Fruit fly (Drosophila melanogaster): ENCODE results near the gene CG32669.

The CG32669 gene

DNA sequence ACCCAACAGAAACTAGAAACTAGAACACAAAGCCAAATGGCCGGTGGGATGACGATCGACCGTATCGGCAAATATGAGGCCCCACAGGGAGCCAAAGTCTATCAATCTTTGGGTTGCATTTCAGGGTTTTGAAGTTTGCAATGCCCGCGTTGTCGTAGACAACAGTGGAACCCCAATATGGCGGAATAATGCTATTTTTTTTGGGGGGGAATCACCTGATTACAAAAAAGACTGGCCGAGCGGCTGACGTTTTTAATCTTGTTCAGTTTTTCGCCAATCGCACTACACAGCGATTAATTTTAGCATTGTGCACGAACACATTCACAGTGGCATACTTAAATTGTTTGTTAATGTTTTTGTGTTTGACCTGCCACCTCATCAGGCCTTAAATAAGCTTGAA is 31.6 kb upstream of the CG32669 start:
- TF ChIP-seq D (optimal IDR thresholded peaks at IDR 0.05): no peak
- no peak for TF ChIP-seq D (GFP tag; optimal IDR thresholded peaks at IDR 0.05)
- no peak for TF ChIP-seq Deaf1 (tag; optimal IDR thresholded peaks at IDR 0.05)
- no peak for TF ChIP-seq peb (GFP tag; IDR thresholded peaks at IDR 0.05)
- no peak for TF ChIP-seq CG10431 (GFP tag; optimal IDR thresholded peaks at IDR 0.05)
- TF ChIP-seq sug (tag; optimal IDR thresholded peaks at IDR 0.05): peak; percentile 56
- TF ChIP-seq B-H2 (GFP tag; optimal IDR thresholded peaks at IDR 0.05): no peak

DNA sequence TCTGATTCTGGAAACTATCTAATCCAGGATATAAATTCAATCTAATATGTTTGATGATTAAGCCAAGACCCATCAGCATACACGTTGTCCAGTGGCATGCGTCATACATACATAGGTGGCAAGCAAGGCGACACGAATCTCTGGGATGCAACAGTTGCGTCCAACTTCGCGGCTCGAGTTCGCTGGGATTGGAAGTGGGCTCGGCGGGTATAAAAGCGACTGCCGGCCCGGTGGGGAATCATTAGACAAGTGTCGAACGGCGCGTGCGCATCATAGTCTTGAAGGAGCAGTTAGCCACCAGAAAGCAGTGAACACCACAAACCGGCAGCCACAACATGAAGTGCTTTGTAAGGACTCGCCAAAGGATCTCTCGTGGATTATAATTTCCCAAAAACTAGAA is 24.2 kb upstream of the CG32669 start, which contains the start of gene CG2157:
CG2157 (plus strand) TSS at position 240 of the 400 bp plus-strand sequence.
- peak; percentile 95 for TF ChIP-seq CG5180 (GFP tag; optimal IDR thresholded peaks at IDR 0.05)
- no peak for TF ChIP-seq Kr (GFP tag; optimal IDR thresholded peaks at IDR 0.05)
- 0 out of 3 replicates have a peak, but pooled peaks have one; percentile 26 for TF ChIP-seq ken (GFP tag; IDR thresholded peaks at IDR 0.05)

DNA sequence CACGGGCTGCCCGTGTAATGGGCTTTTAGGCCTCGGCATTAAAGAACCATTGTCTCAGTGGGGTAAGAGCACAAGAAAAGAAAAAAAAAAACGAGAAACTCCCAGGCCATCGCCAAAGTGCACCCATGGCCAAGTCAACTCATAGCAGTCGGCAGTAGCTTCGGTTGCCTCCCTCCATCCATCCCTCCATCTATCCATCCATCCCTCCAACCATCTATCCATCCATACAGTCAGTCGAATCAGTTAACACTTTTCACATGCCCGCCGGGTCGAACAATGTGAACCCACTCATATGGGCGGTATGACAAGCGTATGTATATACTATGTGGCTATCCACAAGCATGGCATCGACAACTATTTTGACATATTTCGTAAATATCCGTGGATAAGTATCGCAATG is 22.8 kb upstream of the CG32669 start:
- no peak for TF ChIP-seq Dll (GFP tag; IDR thresholded peaks at IDR 0.05; ENCODE audit: partially characterized antibody)
- TF ChIP-seq CG12071 (GFP tag; optimal IDR thresholded peaks at IDR 0.05): no peak
- TF ChIP-seq CG32767 (GFP tag; IDR thresholded peaks at IDR 0.05): no peak
- TF ChIP-seq phol (tag; optimal IDR thresholded peaks at IDR 0.05): no peak
- no peak for TF ChIP-seq CG4617 (GFP tag; optimal IDR thresholded peaks at IDR 0.05; ENCODE audit: borderline replicate concordance)
- no peak for TF ChIP-seq CG2199 (GFP tag; IDR thresholded peaks at IDR 0.05)
- TF ChIP-seq PHDP (tag; optimal IDR thresholded peaks at IDR 0.05): no peak
- TF ChIP-seq CG15011 (GFP tag; optimal IDR thresholded peaks at IDR 0.05): no peak
- TF ChIP-seq CG17802 (tag; optimal IDR thresholded peaks at IDR 0.05): no peak
- TF ChIP-seq pzg (GFP tag; optimal IDR thresholded peaks at IDR 0.05): no peak
- no peak for TF ChIP-seq btn (GFP tag; optimal IDR thresholded peaks at IDR 0.05)
- peak; percentile 92 for TF ChIP-seq CG8281 (tag; optimal IDR thresholded peaks at IDR 0.05)
- TF ChIP-seq CG17612 (GFP tag; IDR thresholded peaks at IDR 0.05): no peak
- TF ChIP-seq CG11093 (GFP tag; IDR thresholded peaks at IDR 0.05): no peak
- TF ChIP-seq CG17912 (GFP tag; optimal IDR thresholded peaks at IDR 0.05): no peak
- no peak for TF ChIP-seq CG15479 (GFP tag; optimal IDR thresholded peaks at IDR 0.05)
- TF ChIP-seq CG11456 (GFP tag; IDR thresholded peaks at IDR 0.05): no peak
- 0 out of 3 replicates have a peak, but pooled peaks have one; percentile 6 for TF ChIP-seq Dbx (GFP tag; IDR thresholded peaks at IDR 0.05)
- no peak for TF ChIP-seq Dip2 (GFP tag; IDR thresholded peaks at IDR 0.05)
- TF ChIP-seq CG11560 (tag; IDR thresholded peaks at IDR 0.05): no peak
- TF ChIP-seq al (GFP tag; IDR thresholded peaks at IDR 0.05): no peak
- no peak for TF ChIP-seq fd3F (GFP tag; optimal IDR thresholded peaks at IDR 0.05)
- no peak for TF ChIP-seq Aef1 (GFP tag; IDR thresholded peaks at IDR 0.05)
- peak; percentile 28 for TF ChIP-seq sens (GFP tag)
- no peak for TF ChIP-seq chm (GFP tag; IDR thresholded peaks at IDR 0.05)
- TF ChIP-seq gro (GFP tag; optimal IDR thresholded peaks at IDR 0.05): no peak
- TF ChIP-seq CG15601 (tag; optimal IDR thresholded peaks at IDR 0.05): no peak
- no peak for TF ChIP-seq unpg (GFP tag; optimal IDR thresholded peaks at IDR 0.05)
- 0 out of 3 replicates have a peak, but pooled peaks have one; percentile 41 for TF ChIP-seq hb (GFP tag; IDR thresholded peaks at IDR 0.05; ENCODE audit: partially characterized antibody)
- no peak for TF ChIP-seq GATAe (GFP tag; conservative IDR thresholded peaks at IDR 0.05)
- no peak for TF ChIP-seq bcd (GFP tag; optimal IDR thresholded peaks at IDR 0.05)
- TF ChIP-seq pnt (GFP tag; optimal IDR thresholded peaks at IDR 0.05): no peak
- TF ChIP-seq Tbp (GFP tag; optimal IDR thresholded peaks at IDR 0.05): no peak

Data from whole organism, embryonic.